Fruit fly (Drosophila melanogaster) whole organism, adult: ENCODE data around the gene CG33282.

Source experiments
- CG11617 ChIP-seq: fragments of 200-800 bp; sonication (Bioruptor generic); optimal IDR thresholded peaks from 2 replicates; lab custom pipeline; 2017; ENCODE audit warnings: mild to moderate bottlenecking, missing biosample characterization, missing genetic modification reagents, missing genetic modification characterization
- CG12768 ChIP-seq: fragments of 200-800 bp; sonication (Bioruptor generic); optimal IDR thresholded peaks from 2 replicates; lab custom pipeline; 2017; ENCODE audit warnings: missing biosample characterization, missing genetic modification characterization, mild to moderate bottlenecking, moderate library complexity, missing genetic modification reagents
- CG14711 ChIP-seq: fragments of 200-800 bp; sonication (Bioruptor generic); optimal IDR thresholded peaks from 2 replicates; lab custom pipeline; 2018; ENCODE audit warnings: missing biosample characterization, mild to moderate bottlenecking, missing genetic modification characterization, moderate library complexity
- CG1620 ChIP-seq: fragments of 200-800 bp; sonication (Bioruptor generic); optimal IDR thresholded peaks from 2 replicates; lab custom pipeline; 2016; ENCODE audit warnings: missing biosample characterization, missing genetic modification characterization
- CG33017 ChIP-seq: fragments of 200-800 bp; sonication (Bioruptor generic); optimal IDR thresholded peaks from 2 replicates; lab custom pipeline; 2018; ENCODE audit warnings: missing biosample characterization, mild to moderate bottlenecking, missing genetic modification characterization, moderate library complexity
- CG5204 ChIP-seq: fragments of 200-800 bp; sonication (Bioruptor generic); optimal IDR thresholded peaks from 2 replicates; lab custom pipeline; 2016; ENCODE audit warnings: missing biosample characterization, missing genetic modification characterization
- CG7045 ChIP-seq: fragments of 200-800 bp; sonication (Bioruptor generic); optimal IDR thresholded peaks from 2 replicates; lab custom pipeline; 2017; ENCODE audit warnings: missing biosample characterization, mild to moderate bottlenecking, missing genetic modification characterization
- CG7101 ChIP-seq: fragments of 200-800 bp; sonication (Bioruptor generic); optimal IDR thresholded peaks from 2 replicates; lab custom pipeline; 2018; ENCODE audit warnings: missing biosample characterization, mild to moderate bottlenecking, missing genetic modification characterization, moderate library complexity
- Clk ChIP-seq: fragments of 200-800 bp; sonication (Bioruptor generic); optimal IDR thresholded peaks from 2 replicates; lab custom pipeline; 2017; ENCODE audit warnings: missing biosample characterization, missing genetic modification characterization
- Crg-1 ChIP-seq: fragments of 200-800 bp; sonication (Bioruptor generic); optimal IDR thresholded peaks from 2 replicates; lab custom pipeline; 2016; ENCODE audit warnings: missing biosample characterization, missing genetic modification characterization
- Hr96 ChIP-seq: fragments of 200-800 bp; sonication (Bioruptor generic); optimal IDR thresholded peaks from 2 replicates; lab custom pipeline; 2016; ENCODE audit warnings: missing biosample characterization, missing genetic modification characterization
- Mnt ChIP-seq: fragments of 200-800 bp; sonication (Bioruptor generic); optimal IDR thresholded peaks from 2 replicates; lab custom pipeline; 2016; ENCODE audit warnings: missing biosample characterization, mild to moderate bottlenecking, missing genetic modification characterization
- bab1 ChIP-seq: fragments of 200-800 bp; sonication (Bioruptor generic); optimal IDR thresholded peaks from 3 replicates; lab custom pipeline; 2019; ENCODE audit warnings: missing biosample characterization, mild to moderate bottlenecking, missing genetic modification characterization, moderate library complexity
- cic ChIP-seq: fragments of 200-800 bp; sonication (Bioruptor generic); optimal IDR thresholded peaks from 2 replicates; lab custom pipeline; 2017; ENCODE audit warnings: missing biosample characterization, mild to moderate bottlenecking, missing genetic modification characterization, moderate library complexity
- cnc ChIP-seq, 2 experiments: fragments of >200 bp; optimal IDR thresholded peaks; 2 replicates each; lab custom pipeline; 2017
- kay ChIP-seq: fragments of 200-800 bp; sonication (Bioruptor generic); peaks from one replicate; lab custom pipeline; 2016; ENCODE audit warnings: missing biosample characterization, missing genetic modification characterization, borderline replicate concordance
- ovo ChIP-seq: fragments of 200-800 bp; sonication (Bioruptor generic); optimal IDR thresholded peaks from 2 replicates; lab custom pipeline; 2016; ENCODE audit warnings: missing biosample characterization, missing genetic modification characterization
- pad ChIP-seq: fragments of 200-800 bp; sonication (Bioruptor generic); optimal IDR thresholded peaks from 3 replicates; lab custom pipeline; 2017; ENCODE audit warnings: missing biosample characterization, missing genetic modification characterization, mild to moderate bottlenecking, moderate library complexity, missing genetic modification reagents
- tj ChIP-seq: fragments of 200-800 bp; sonication (Bioruptor generic); optimal IDR thresholded peaks from 3 replicates; lab custom pipeline; 2017; ENCODE audit warnings: missing biosample characterization, mild to moderate bottlenecking, missing genetic modification characterization, moderate library complexity
- toe ChIP-seq: fragments of 200-800 bp; sonication (Bioruptor generic); optimal IDR thresholded peaks from 2 replicates; lab custom pipeline; 2016; ENCODE audit warnings: missing biosample characterization, missing genetic modification characterization

CG33282 gene

dm6 chr2L:3299803-3300202, 27.9 kb upstream of the CG33282 start:
- TF ChIP-seq CG11617 (GFP tag; lab: Kevin White, UChicago) (no peak), Clk (no peak), CG5204 (no peak)

dm6 chr2L:3301058-3301457, 26.6 kb upstream of the CG33282 start:
- TF ChIP-seq ovo (GFP tag; lab: Kevin White, UChicago), result no peak
- TF ChIP-seq Clk, result no peak
- no peak for TF ChIP-seq Crg-1 (GFP tag; lab: Kevin White, UChicago)
- TF ChIP-seq CG33017 (tag; lab: Kevin White, UChicago), result no peak
- no peak for TF ChIP-seq pad (GFP tag; lab: Kevin White, UChicago)
- no peak for TF ChIP-seq CG14711 (tag; lab: Kevin White, UChicago)
- no peak for TF ChIP-seq kay (GFP tag; lab: Kevin White, UChicago)
- TF ChIP-seq toe (GFP tag; lab: Kevin White, UChicago), result no peak
- no peak for TF ChIP-seq Mnt
- TF ChIP-seq cnc (optimal IDR thresholded peaks at IDR 0.05; lab: Kevin White, UChicago), result no peak
- TF ChIP-seq Hr96 (GFP tag; lab: Kevin White, UChicago), result no peak
- no peak for TF ChIP-seq CG1620 (GFP tag; lab: Kevin White, UChicago)
- no peak for TF ChIP-seq bab1

- TF ChIP-seq CG11617 (GFP tag; lab: Kevin White, UChicago) (peak; percentile 99), CG7101 (peak; percentile 99), kay (GFP tag; lab: Kevin White, UChicago) (peak; percentile 99), Hr96 (GFP tag; lab: Kevin White, UChicago) (peak; percentile 100), CG1620 (GFP tag; lab: Kevin White, UChicago) (peak; percentile 99), CG14711 (tag; lab: Kevin White, UChicago) (peak; percentile 97), Clk (peak; percentile 99), CG33017 (tag; lab: Kevin White, UChicago) (peak; percentile 99), pad (GFP tag; lab: Kevin White, UChicago) (peak; percentile 96), toe (GFP tag; lab: Kevin White, UChicago) (peak; percentile 100), tj (GFP tag; lab: Kevin White, UChicago) (peak; percentile 95), CG5204 (peak; percentile 100), CG12768 (GFP tag; lab: Kevin White, UChicago) (peak; percentile 99), CG7045 (GFP tag; lab: Kevin White, UChicago) (peak; percentile 100), bab1 (peak; percentile 99), cic (GFP tag; lab: Kevin White, UChicago) (peak; percentile 93), Crg-1 (GFP tag; lab: Kevin White, UChicago) (peak; percentile 99), ovo (GFP tag; lab: Kevin White, UChicago) (peak; percentile 99), Mnt (peak; percentile 99), cnc (optimal IDR thresholded peaks at IDR 0.05; lab: Kevin White, UChicago) (no peak)
Measured at dm6 chr2L:3301755-3302499, 25.8 kb upstream of the CG33282 start.

dm6 chr2L:3302958-3303842, 24.5 kb upstream of the CG33282 start, which contains the start of gene CG9663:
CG9663 (minus strand) TSS chr2L:3303130.
- TF ChIP-seq CG33017 (tag; lab: Kevin White, UChicago), result peak; percentile 46
- TF ChIP-seq CG7045 (GFP tag; lab: Kevin White, UChicago), result no peak
- TF ChIP-seq bab1, result peak; percentile 20
- TF ChIP-seq kay (GFP tag; lab: Kevin White, UChicago), result no peak
- no peak for TF ChIP-seq CG5204
- no peak for TF ChIP-seq pad (GFP tag; lab: Kevin White, UChicago)
- TF ChIP-seq toe (GFP tag; lab: Kevin White, UChicago), result no peak
- peak; percentile 66 for TF ChIP-seq CG12768 (GFP tag; lab: Kevin White, UChicago)
- TF ChIP-seq cnc (optimal IDR thresholded peaks at IDR 0.05; lab: Kevin White, UChicago), result peak in 1 of 2 experiments; percentile 14
- TF ChIP-seq ovo (GFP tag; lab: Kevin White, UChicago), result peak; percentile 6
- TF ChIP-seq Clk, result no peak
- TF ChIP-seq Crg-1 (GFP tag; lab: Kevin White, UChicago), result no peak
- peak; percentile 5 for TF ChIP-seq CG14711 (tag; lab: Kevin White, UChicago)
- TF ChIP-seq Hr96 (GFP tag; lab: Kevin White, UChicago), result no peak
- peak; percentile 78 for TF ChIP-seq Mnt
- TF ChIP-seq CG1620 (GFP tag; lab: Kevin White, UChicago), result no peak
- TF ChIP-seq tj (GFP tag; lab: Kevin White, UChicago), result no peak
- peak; percentile 17 for TF ChIP-seq CG7101
- no peak for TF ChIP-seq CG11617 (GFP tag; lab: Kevin White, UChicago)
- peak; percentile 94 for TF ChIP-seq cic (GFP tag; lab: Kevin White, UChicago)

dm6 chr2L:3303893-3304292, 23.8 kb upstream of the CG33282 start, which contains the start of gene CG3277:
CG3277 (plus strand) TSS chr2L:3304100.
- TF ChIP-seq CG12768 (GFP tag; lab: Kevin White, UChicago), result peak; percentile 12
- no peak for TF ChIP-seq CG33017 (tag; lab: Kevin White, UChicago)
- peak; percentile 30 for TF ChIP-seq cic (GFP tag; lab: Kevin White, UChicago)
- no peak for TF ChIP-seq Mnt
- no peak for TF ChIP-seq pad (GFP tag; lab: Kevin White, UChicago)
- TF ChIP-seq Hr96 (GFP tag; lab: Kevin White, UChicago), result no peak
